Fruit fly (Drosophila melanogaster): ENCODE results near the gene CG9372.

DNA sequence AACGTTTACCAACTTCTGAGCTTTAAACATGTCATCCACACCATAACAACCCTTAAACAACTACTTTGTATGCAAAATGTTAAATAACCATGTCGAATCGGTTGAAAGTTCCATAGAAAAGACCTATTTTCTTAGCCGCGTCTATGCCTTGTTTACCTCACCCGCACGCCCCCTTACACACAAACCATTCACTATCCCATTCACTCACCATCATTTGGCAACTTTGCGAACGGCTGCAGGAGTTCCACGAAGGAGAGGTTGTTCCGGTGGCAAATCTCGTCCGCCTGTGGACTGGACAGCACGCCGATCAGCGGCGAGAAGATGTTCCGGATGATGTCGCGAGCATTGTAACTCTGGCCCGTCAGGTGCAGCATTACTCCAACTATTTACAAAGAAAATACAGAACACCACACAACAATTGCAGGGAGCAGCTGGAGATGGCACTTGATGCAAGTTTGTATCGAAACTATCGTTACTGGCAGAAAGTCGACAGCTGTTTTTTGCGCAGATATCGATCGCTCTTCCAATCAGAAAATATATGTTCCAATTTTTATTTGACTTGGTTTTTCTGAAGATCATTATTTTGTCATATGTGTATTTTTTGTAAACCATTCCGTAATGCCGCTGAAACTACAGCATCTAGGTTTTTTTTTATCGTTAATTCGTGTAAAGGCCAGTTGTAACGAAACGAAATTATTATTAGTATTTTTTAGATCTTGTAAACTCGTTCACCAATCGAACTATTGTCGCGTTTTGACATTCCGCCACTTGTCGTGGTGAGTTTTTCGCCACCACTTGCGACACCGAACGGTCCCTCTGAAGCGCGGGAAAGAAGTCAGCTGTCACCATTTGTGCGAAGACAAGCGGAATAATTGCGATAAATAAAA, 12.3 kb downstream of the CG9372 start, which contains the start of gene asf1:
- TF ChIP-seq OdsH (GFP tag; optimal IDR thresholded peaks at IDR 0.05) (no peak), vri (GFP tag; optimal IDR thresholded peaks at IDR 0.05) (no peak)
